Fruit fly (Drosophila melanogaster) whole organism: ENCODE measurements around the gene Neb-cGP.

ENCODE experiments used
- CG8478 ChIP-seq: fragments of >200 bp; optimal IDR thresholded peaks from 2 replicates; lab custom pipeline; 2018; ENCODE audit warnings: inconsistent platforms
- Dll ChIP-seq: fragments of >200 bp; optimal IDR thresholded peaks from 2 replicates; lab custom pipeline; 2017
- pan ChIP-seq: fragments of >200 bp; optimal IDR thresholded peaks from 2 replicates; lab custom pipeline; 2017
- psq ChIP-seq: fragments of >200 bp; optimal IDR thresholded peaks from 2 replicates; lab custom pipeline; 2017

- no peak for TF ChIP-seq pan (lab: Kevin White, UChicago)
- no peak for TF ChIP-seq CG8478
- TF ChIP-seq psq (lab: Kevin White, UChicago), result no peak
- no peak for TF ChIP-seq Dll (lab: Kevin White, UChicago)
These were observed 18.2 kb downstream of the Neb-cGP start, which contains the start of the genes CG2887 and PPP4R2r for dm6 chrX:10478443-10479368.
